Worm (Caenorhabditis elegans) whole organism, L1 larva: Measurements from ENCODE around the gene plpp-1.1.

Source experiments
- aly-2 ChIP-seq: fragments of 150-350 bp; optimal IDR thresholded peaks from 2 replicates; lab custom pipeline; 2014; ENCODE audit warnings: missing biosample characterization, missing genetic modification characterization
- egl-27 ChIP-seq, 2 experiments: fragments of 150-350 bp in 1 of 2; sonication (generic microtip); optimal IDR thresholded peaks; 3 replicates each; lab custom pipeline; 2017 to 2018; ENCODE audit warnings: missing biosample characterization in 2 of 2, missing genetic modification characterization in 2 of 2, missing genetic modification reagents in 2 of 2
- elt-2 ChIP-seq: sonication (generic microtip); optimal IDR thresholded peaks from 2 replicates; lab custom pipeline; 2016; ENCODE audit warnings: missing genetic modification characterization, mild to moderate bottlenecking, inconsistent platforms, missing compliant biosample characterization, missing genetic modification reagents
- hpl-2 ChIP-seq: fragments of 150-350 bp; optimal IDR thresholded peaks from 2 replicates; lab custom pipeline; 2014; ENCODE audit warnings: missing biosample characterization, missing genetic modification reagents, missing genetic modification characterization
- lin-13 ChIP-seq: fragments of 150-350 bp; optimal IDR thresholded peaks from 2 replicates; lab custom pipeline; 2014; ENCODE audit warnings: missing biosample characterization, missing genetic modification reagents, missing genetic modification characterization
- lin-35 ChIP-seq, 2 experiments: fragments of 150-350 bp; optimal IDR thresholded peaks; 2 replicates each; lab custom pipeline; 2014; ENCODE audit warnings: missing biosample characterization in 2 of 2, missing genetic modification characterization in 2 of 2, missing genetic modification reagents in 2 of 2
- mep-1 ChIP-seq: fragments of 150-350 bp; optimal IDR thresholded peaks from 2 replicates; lab custom pipeline; 2014; ENCODE audit warnings: missing biosample characterization, missing genetic modification characterization
- nhr-11 ChIP-seq: fragments of 150-350 bp; optimal IDR thresholded peaks from 2 replicates; lab custom pipeline; 2014; ENCODE audit warnings: missing biosample characterization, missing genetic modification characterization
- nhr-28 ChIP-seq: fragments of 150-350 bp; optimal IDR thresholded peaks from 2 replicates; lab custom pipeline; 2014; ENCODE audit warnings: missing biosample characterization, missing genetic modification characterization
- nhr-71 ChIP-seq: sonication (generic microtip); optimal IDR thresholded peaks from 2 replicates; lab custom pipeline; 2016; ENCODE audit warnings: mild to moderate bottlenecking, missing genetic modification characterization, moderate library complexity, missing compliant biosample characterization
- pqm-1 ChIP-seq: sonication (generic microtip); optimal IDR thresholded peaks from 3 replicates; lab custom pipeline; 2017; ENCODE audit warnings: missing biosample characterization, missing genetic modification characterization
- skn-1 ChIP-seq: fragments of 150-350 bp; optimal IDR thresholded peaks from 2 replicates; lab custom pipeline; 2014; ENCODE audit warnings: missing biosample characterization, missing genetic modification characterization
- zag-1 ChIP-seq: fragments of 150-350 bp; optimal IDR thresholded peaks from 2 replicates; lab custom pipeline; 2014; ENCODE audit warnings: missing biosample characterization, missing genetic modification characterization

ce11 chrII:3913673-3914072 is 14.1 kb downstream of the plpp-1.1 start:
- TF ChIP-seq nhr-71 (tag; lab: Kevin White, UChicago) = no peak
- TF ChIP-seq nhr-11 (tag; lab: Kevin White, UChicago) = no peak
- no peak for TF ChIP-seq egl-27 (tag; optimal IDR thresholded peaks at IDR 0.05; lab: Kevin White, UChicago)
- TF ChIP-seq skn-1 (tag; lab: Kevin White, UChicago) = no peak
- no peak for TF ChIP-seq hpl-2 (GFP tag; lab: Kevin White, UChicago)
- TF ChIP-seq aly-2 (tag; lab: Kevin White, UChicago) = no peak
- no peak for TF ChIP-seq mep-1 (tag; lab: Kevin White, UChicago)
- no peak for TF ChIP-seq nhr-28 (tag; lab: Kevin White, UChicago)
- TF ChIP-seq zag-1 (tag; lab: Kevin White, UChicago) = no peak
- TF ChIP-seq elt-2 = no peak
- TF ChIP-seq pqm-1 = no peak
- no peak for TF ChIP-seq lin-13 (GFP tag; lab: Kevin White, UChicago)
- TF ChIP-seq lin-35 (GFP tag; optimal IDR thresholded peaks at IDR 0.05; lab: Kevin White, UChicago) = no peak
